Worm (Caenorhabditis elegans): ENCODE measurements around the gene rft-1.

rft-1 gene

ce11 chrV:4423087-4423486 is 19.9 kb downstream of the rft-1 start:
- TF ChIP-seq pqm-1 (tag; optimal IDR thresholded peaks at IDR 0.05) = no peak
- no peak for TF ChIP-seq nhr-237 (tag; optimal IDR thresholded peaks at IDR 0.05)
- TF ChIP-seq hmg-11 (tag; optimal IDR thresholded peaks at IDR 0.05) = no peak
- no peak for TF ChIP-seq unc-62 (GFP tag; optimal IDR thresholded peaks at IDR 0.05)
- no peak for TF ChIP-seq nhr-67 (tag; optimal IDR thresholded peaks at IDR 0.05)
- no peak for TF ChIP-seq fkh-2 (tag; optimal IDR thresholded peaks at IDR 0.05)
- TF ChIP-seq egl-5 (tag; optimal IDR thresholded peaks at IDR 0.05) = no peak
- no peak for TF ChIP-seq elt-1 (tag; optimal IDR thresholded peaks at IDR 0.05)
- no peak for TF ChIP-seq fkh-10 (GFP tag; optimal IDR thresholded peaks at IDR 0.05)
- TF ChIP-seq nhr-23 (tag; optimal IDR thresholded peaks at IDR 0.05) = no peak

- TF ChIP-seq unc-39 (tag; optimal IDR thresholded peaks at IDR 0.05) (no peak), nhr-77 (tag; optimal IDR thresholded peaks at IDR 0.05) (no peak), zag-1 (tag; optimal IDR thresholded peaks at IDR 0.05) (no peak), nhr-67 (tag; optimal IDR thresholded peaks at IDR 0.05) (no peak), lsy-12 (tag; optimal IDR thresholded peaks at IDR 0.05) (no peak), daf-12 (tag; optimal IDR thresholded peaks at IDR 0.05) (no peak), ztf-11 (tag; optimal IDR thresholded peaks at IDR 0.05) (no peak), ceh-16 (tag; optimal IDR thresholded peaks at IDR 0.05) (no peak), nhr-76 (tag; optimal IDR thresholded peaks at IDR 0.05) (no peak), pqm-1 (tag; optimal IDR thresholded peaks at IDR 0.05) (no peak), lin-15B (tag; optimal IDR thresholded peaks at IDR 0.05) (no peak), nhr-43 (tag; optimal IDR thresholded peaks at IDR 0.05; ENCODE audit: poor library complexity, severe bottlenecking) (no peak), sea-2 (GFP tag; optimal IDR thresholded peaks at IDR 0.05) (no peak)
Measured at ce11 chrV:4422127-4422526, 20.9 kb downstream of the rft-1 start, which contains the start of gene skr-7. TSS of gene skr-7 (plus strand) at chrV:4422427.

- TF ChIP-seq elt-3 (tag; optimal IDR thresholded peaks at IDR 0.05) = no peak
- TF ChIP-seq fos-1 (tag; optimal IDR thresholded peaks at IDR 0.05) = no peak
Measured at ce11 chrV:4421475-4421874, 21.5 kb downstream of the rft-1 start, which contains the start of gene skr-14. TSS of gene skr-14 (minus strand) at chrV:4421575.

ce11 chrV:4419767-4420322 is 23.2 kb downstream of the rft-1 start, which contains the start of the genes Y47D7A.7 and Y47D7A.2:
TSS of gene Y47D7A.7 (minus strand) at chrV:4419867.
TSS of gene Y47D7A.2 (plus strand) at chrV:4420272.
- TF ChIP-seq ztf-11 (tag; optimal IDR thresholded peaks at IDR 0.05) (no peak), snpc-4 (tag; optimal IDR thresholded peaks at IDR 0.05) (no peak)

- TF ChIP-seq unc-39 (tag; optimal IDR thresholded peaks at IDR 0.05) = no peak
- TF ChIP-seq nhr-76 (tag; optimal IDR thresholded peaks at IDR 0.05) = no peak
- TF ChIP-seq nhr-25 (tag; optimal IDR thresholded peaks at IDR 0.05) = no peak
- no peak for TF ChIP-seq ztf-11 (tag; optimal IDR thresholded peaks at IDR 0.05)
- no peak for TF ChIP-seq R02D3.7 (tag; optimal IDR thresholded peaks at IDR 0.05)
- TF ChIP-seq ceh-28 (tag; optimal IDR thresholded peaks at IDR 0.05) = no peak
- TF ChIP-seq ZK546.5 (tag; optimal IDR thresholded peaks at IDR 0.05) = no peak
- no peak for TF ChIP-seq pqm-1 (tag; optimal IDR thresholded peaks at IDR 0.05)
- TF ChIP-seq aly-2 (tag; optimal IDR thresholded peaks at IDR 0.05) = no peak
- TF ChIP-seq jun-1 (tag; optimal IDR thresholded peaks at IDR 0.05) = no peak
- no peak for TF ChIP-seq pha-4 (tag; optimal IDR thresholded peaks at IDR 0.05)
- no peak for TF ChIP-seq hmg-11 (tag; optimal IDR thresholded peaks at IDR 0.05)
- no peak for TF ChIP-seq nhr-23 (tag; optimal IDR thresholded peaks at IDR 0.05)
- no peak for TF ChIP-seq nhr-67 (tag; optimal IDR thresholded peaks at IDR 0.05)
- TF ChIP-seq mml-1 (tag; optimal IDR thresholded peaks at IDR 0.05) = no peak
- TF ChIP-seq fkh-2 (tag; optimal IDR thresholded peaks at IDR 0.05) = no peak
- TF ChIP-seq ztf-4 (tag; optimal IDR thresholded peaks at IDR 0.05) = no peak
- no peak for TF ChIP-seq nhr-28 (tag; optimal IDR thresholded peaks at IDR 0.05)
Measured at ce11 chrV:4418116-4418515, 24.9 kb downstream of the rft-1 start, which contains the start of gene Y47D7A.6. TSS of gene Y47D7A.6 (minus strand) at chrV:4418216.

Data from whole organism, L3 larva.